Fruit fly (Drosophila melanogaster): ENCODE measurements around the gene CG42716.

DNA sequence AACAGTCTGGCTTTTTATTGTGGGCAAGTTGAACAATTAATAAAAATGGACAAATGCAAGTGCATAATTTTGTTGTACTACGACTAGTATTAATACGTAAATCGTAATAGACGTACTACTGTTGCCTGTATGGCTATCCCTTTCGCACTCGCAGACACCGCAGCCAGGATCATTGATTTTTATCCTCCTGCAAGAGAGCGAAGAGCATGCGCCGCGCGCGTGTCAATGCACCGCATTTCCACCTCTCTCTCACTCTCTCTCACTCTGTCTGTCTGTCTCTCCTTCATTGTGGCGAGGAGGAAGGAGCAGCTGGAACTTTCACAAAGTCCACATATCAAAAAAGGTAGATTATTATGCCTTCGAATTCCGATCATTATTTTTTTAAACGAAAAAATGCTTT is 13.5 kb downstream of the CG42716 start:
- no peak for TF ChIP-seq CG8478 (optimal IDR thresholded peaks at IDR 0.05)
- no peak for TF ChIP-seq CTCF (optimal IDR thresholded peaks at IDR 0.05)

All from S2 (cell line).